Comparison of ENCODE assay signal across 2 worm cellular contexts in genomic region chrIV:9120220-9120619, ce11.
A peak's percentile ranks its signal among the peaks of the same experiment; 100 is the strongest.
TF ChIP-seq lines count a peak whose summit lies in the region.

No protein-coding gene starts in this region.

TF ChIP-seq in whole organism, L4 larva, 104 proteins besides CTCF, POLR2A, EP300 and RAD21:
- TF ChIP-seq lin-38 (GFP tag; IDR thresholded peaks at IDR 0.05; lab: Robert Waterston, UW) (no peak), aha-1 (tag; lab: Kevin White, UChicago) (peak; percentile 91), arid-1 (GFP tag; conservative IDR thresholded peaks at IDR 0.05; lab: Robert Waterston, UW) (no peak), vab-7 (GFP tag; IDR thresholded peaks at IDR 0.05; lab: Robert Waterston, UW) (no peak)
TF ChIP-seq in whole organism, L4 larva: peak in this region for 1.

TF ChIP-seq in whole organism, mixed stage, embryonic, 35 proteins besides CTCF, POLR2A, EP300 and RAD21:
- TF ChIP-seq ceh-43 (GFP tag; optimal IDR thresholded peaks at IDR 0.05; lab: Kevin White, UChicago), result no peak
- peak; percentile 26 for TF ChIP-seq zip-8 (tag; optimal IDR thresholded peaks at IDR 0.05; lab: Kevin White, UChicago)
